Worm (Caenorhabditis elegans) whole organism, L1 larva: ENCODE measurements around the gene F46G11.4.
A peak's percentile ranks its signal among the peaks of the same experiment; 100 is the strongest.

Source experiments
- C04F5.9 ChIP-seq: sonication (generic microtip); optimal IDR thresholded peaks from 2 replicates; lab custom pipeline; 2016; ENCODE audit warnings: missing genetic modification characterization, missing compliant biosample characterization
- C16A3.4 ChIP-seq: fragments of 150-350 bp; optimal IDR thresholded peaks from 2 replicates; lab custom pipeline; 2014; ENCODE audit warnings: missing biosample characterization, missing genetic modification characterization
- alr-1 ChIP-seq: fragments of 200-800 bp; sonication (Bioruptor generic); optimal IDR thresholded peaks from 2 replicates; lab custom pipeline; 2018; ENCODE audit warnings: borderline replicate concordance, mild to moderate bottlenecking, missing genetic modification characterization, missing compliant biosample characterization
- ama-1 ChIP-seq: fragments of 150-350 bp; optimal IDR thresholded peaks from 2 replicates; lab custom pipeline; 2014
- blmp-1 ChIP-seq: fragments of 150-350 bp; optimal IDR thresholded peaks from 2 replicates; lab custom pipeline; 2014; ENCODE audit warnings: missing biosample characterization, missing genetic modification characterization
- ceh-88 ChIP-seq: fragments of 200-800 bp; sonication (Bioruptor generic); IDR thresholded peaks from 2 replicates; pipeline ENCODE4 v1.3.6; 2022; ENCODE audit warnings: missing genetic modification characterization, missing compliant biosample characterization
- dpl-1 ChIP-seq, 3 experiments: fragments of 150-350 bp in 2 of 3; sonication (generic microtip) in 1 of 3; optimal IDR thresholded peaks; 2 replicates each; lab custom pipeline; 2014 to 2017; ENCODE audit warnings: missing biosample characterization in 3 of 3, missing genetic modification characterization in 3 of 3, missing genetic modification reagents in 3 of 3
- dsc-1 ChIP-seq: sonication (generic microtip); optimal IDR thresholded peaks from 2 replicates; lab custom pipeline; 2016; ENCODE audit warnings: mild to moderate bottlenecking, missing genetic modification characterization, missing compliant biosample characterization
- efl-1 ChIP-seq, 4 experiments: fragments of 150-350 bp; optimal IDR thresholded peaks in 3 of 4; peaks in 1 of 4; 1 replicate in 1 of 4; 2 replicates in 3 of 4; lab custom pipeline; 2014; ENCODE audit warnings: missing biosample characterization in 2 of 4, missing genetic modification characterization in 2 of 4, missing genetic modification reagents in 2 of 4
- efl-3 ChIP-seq: fragments of 200-800 bp; sonication (Bioruptor generic); optimal IDR thresholded peaks from 2 replicates; lab custom pipeline; 2018; ENCODE audit warnings: mild to moderate bottlenecking, missing genetic modification characterization, missing compliant biosample characterization
- egl-27 ChIP-seq, 2 experiments: fragments of 150-350 bp in 1 of 2; sonication (generic microtip); optimal IDR thresholded peaks; 3 replicates each; lab custom pipeline; 2017 to 2018; ENCODE audit warnings: missing biosample characterization in 2 of 2, missing genetic modification characterization in 2 of 2, missing genetic modification reagents in 2 of 2
- elt-2 ChIP-seq: sonication (generic microtip); optimal IDR thresholded peaks from 2 replicates; lab custom pipeline; 2016; ENCODE audit warnings: missing genetic modification characterization, mild to moderate bottlenecking, inconsistent platforms, missing compliant biosample characterization, missing genetic modification reagents
- elt-3 ChIP-seq, 6 experiments: fragments of 150-350 bp in 1 of 6; sonication (generic microtip); optimal IDR thresholded peaks; 2 replicates each; lab custom pipeline; 2017 to 2018; ENCODE audit warnings: missing biosample characterization in 6 of 6, missing genetic modification characterization in 6 of 6, inconsistent platforms in 1 of 6
- ets-5 ChIP-seq: fragments of 200-800 bp; sonication (Bioruptor generic); IDR thresholded peaks from 2 replicates; pipeline ENCODE4 v1.3.6; 2022; ENCODE audit warnings: missing genetic modification characterization, missing compliant biosample characterization
- fkh-10 ChIP-seq: sonication (generic microtip); optimal IDR thresholded peaks from 2 replicates; lab custom pipeline; 2017; ENCODE audit warnings: missing biosample characterization, missing genetic modification reagents, missing genetic modification characterization
- fkh-4 ChIP-seq: sonication (generic microtip); optimal IDR thresholded peaks from 2 replicates; lab custom pipeline; 2016; ENCODE audit warnings: missing compliant biosample characterization, missing genetic modification characterization, borderline replicate concordance
- fos-1 ChIP-seq: fragments of 150-350 bp; optimal IDR thresholded peaks from 2 replicates; lab custom pipeline; 2014; ENCODE audit warnings: missing biosample characterization, missing genetic modification characterization
- grh-1 ChIP-seq: fragments of 200-800 bp; sonication (Bioruptor generic); IDR thresholded peaks from 2 replicates; pipeline ENCODE4 v1.3.6; 2022; ENCODE audit warnings: missing genetic modification reagents, missing genetic modification characterization, missing compliant biosample characterization
- hlh-4 ChIP-seq: sonication (generic microtip); optimal IDR thresholded peaks from 2 replicates; lab custom pipeline; 2016; ENCODE audit warnings: mild to moderate bottlenecking, missing genetic modification characterization, missing compliant biosample characterization
- irx-1 ChIP-seq: sonication (generic microtip); optimal IDR thresholded peaks from 2 replicates; lab custom pipeline; 2016; ENCODE audit warnings: missing genetic modification characterization, missing compliant biosample characterization
- isw-1 ChIP-seq: fragments of 200-800 bp; sonication (Bioruptor generic); IDR thresholded peaks from 2 replicates; pipeline ENCODE4 v1.3.6; 2022; ENCODE audit warnings: missing genetic modification characterization, missing compliant biosample characterization
- jun-1 ChIP-seq: fragments of 150-350 bp; optimal IDR thresholded peaks from 2 replicates; lab custom pipeline; 2014; ENCODE audit warnings: missing biosample characterization, missing genetic modification reagents, missing genetic modification characterization
- lin-13 ChIP-seq: fragments of 150-350 bp; optimal IDR thresholded peaks from 2 replicates; lab custom pipeline; 2014; ENCODE audit warnings: missing biosample characterization, missing genetic modification reagents, missing genetic modification characterization
- lin-14 ChIP-seq: fragments of 200-800 bp; sonication (Bioruptor generic); optimal IDR thresholded peaks from 2 replicates; lab custom pipeline; 2018; ENCODE audit warnings: mild to moderate bottlenecking, missing genetic modification characterization, moderate library complexity, missing compliant biosample characterization
- lin-15B ChIP-seq: fragments of 150-350 bp; sonication (generic microtip); optimal IDR thresholded peaks from 3 replicates; lab custom pipeline; 2014; ENCODE audit warnings: missing biosample characterization, missing genetic modification characterization
- mab-9 ChIP-seq: fragments of 200-800 bp; sonication (Bioruptor generic); IDR thresholded peaks from 2 replicates; pipeline ENCODE4 v1.3.6; 2022; ENCODE audit warnings: missing genetic modification reagents, missing genetic modification characterization, missing compliant biosample characterization
- mdl-1 ChIP-seq, 2 experiments: fragments of 150-350 bp; optimal IDR thresholded peaks; 2 replicates each; lab custom pipeline; 2014 to 2017; ENCODE audit warnings: missing biosample characterization in 2 of 2, missing genetic modification characterization in 2 of 2, inconsistent platforms in 1 of 2
- mef-2 ChIP-seq: fragments of 150-350 bp; optimal IDR thresholded peaks from 2 replicates; lab custom pipeline; 2014; ENCODE audit warnings: missing biosample characterization, missing genetic modification characterization
- mep-1 ChIP-seq: fragments of 150-350 bp; optimal IDR thresholded peaks from 2 replicates; lab custom pipeline; 2014; ENCODE audit warnings: missing biosample characterization, missing genetic modification characterization
- nhr-11 ChIP-seq: fragments of 150-350 bp; optimal IDR thresholded peaks from 2 replicates; lab custom pipeline; 2014; ENCODE audit warnings: missing biosample characterization, missing genetic modification characterization
- nhr-19 ChIP-seq: fragments of 200-800 bp; sonication (Bioruptor generic); conservative IDR thresholded peaks from 2 replicates; pipeline ENCODE4 v1.3.6; 2022; ENCODE audit warnings: missing genetic modification characterization, missing compliant biosample characterization
- nhr-20 ChIP-seq: sonication (generic microtip); optimal IDR thresholded peaks from 2 replicates; lab custom pipeline; 2016; ENCODE audit warnings: mild to moderate bottlenecking, missing genetic modification characterization, missing compliant biosample characterization
- nhr-47 ChIP-seq: sonication (generic microtip); optimal IDR thresholded peaks from 2 replicates; lab custom pipeline; 2016; ENCODE audit warnings: mild to moderate bottlenecking, missing genetic modification characterization, moderate library complexity, missing compliant biosample characterization
- nhr-76 ChIP-seq: sonication (generic microtip); optimal IDR thresholded peaks from 2 replicates; lab custom pipeline; 2017; ENCODE audit warnings: missing biosample characterization, missing genetic modification characterization
- nhr-84 ChIP-seq: sonication (generic microtip); optimal IDR thresholded peaks from 2 replicates; lab custom pipeline; 2017; ENCODE audit warnings: missing biosample characterization, missing genetic modification characterization
- nhr-85 ChIP-seq: sonication (generic microtip); peaks from one replicate; lab custom pipeline; 2016; ENCODE audit warnings: missing genetic modification characterization, inconsistent platforms, missing compliant biosample characterization
- nhr-90 ChIP-seq: sonication (generic microtip); optimal IDR thresholded peaks from 2 replicates; lab custom pipeline; 2016; ENCODE audit warnings: mild to moderate bottlenecking, missing genetic modification characterization, missing compliant biosample characterization; ENCODE audit not compliant: poor library complexity
- pax-3 ChIP-seq: fragments of 200-800 bp; sonication (Bioruptor generic); optimal IDR thresholded peaks from 2 replicates; lab custom pipeline; 2018; ENCODE audit warnings: mild to moderate bottlenecking, missing genetic modification characterization, moderate library complexity, missing compliant biosample characterization
- skn-1 ChIP-seq: fragments of 150-350 bp; optimal IDR thresholded peaks from 2 replicates; lab custom pipeline; 2014; ENCODE audit warnings: missing biosample characterization, missing genetic modification characterization
- sptf-1 ChIP-seq: fragments of 150-350 bp; optimal IDR thresholded peaks from 2 replicates; lab custom pipeline; 2014; ENCODE audit warnings: missing biosample characterization, missing genetic modification characterization
- sup-37 ChIP-seq: fragments of 200-800 bp; sonication (Bioruptor generic); optimal IDR thresholded peaks from 2 replicates; lab custom pipeline; 2018; ENCODE audit warnings: mild to moderate bottlenecking, missing genetic modification characterization, missing compliant biosample characterization
- swsn-7 ChIP-seq: sonication (generic microtip); optimal IDR thresholded peaks from 2 replicates; lab custom pipeline; 2016; ENCODE audit warnings: missing genetic modification characterization, missing compliant biosample characterization
- tlp-1 ChIP-seq: fragments of 150-350 bp; optimal IDR thresholded peaks from 2 replicates; lab custom pipeline; 2014; ENCODE audit warnings: missing biosample characterization, missing genetic modification characterization
- unc-130 ChIP-seq: fragments of 150-350 bp; optimal IDR thresholded peaks from 2 replicates; lab custom pipeline; 2017; ENCODE audit warnings: missing biosample characterization, missing genetic modification characterization, inconsistent platforms
- unc-30 ChIP-seq: sonication (generic microtip); optimal IDR thresholded peaks from 2 replicates; lab custom pipeline; 2017; ENCODE audit warnings: missing biosample characterization, missing genetic modification characterization
- unc-62 ChIP-seq: fragments of 150-350 bp; optimal IDR thresholded peaks from 2 replicates; lab custom pipeline; 2014; ENCODE audit warnings: missing biosample characterization, missing genetic modification reagents, missing genetic modification characterization
- unc-86 ChIP-seq: sonication (generic microtip); optimal IDR thresholded peaks from 2 replicates; lab custom pipeline; 2016; ENCODE audit warnings: missing genetic modification characterization, missing compliant biosample characterization
- unc-98 ChIP-seq: fragments of 200-800 bp; sonication (Bioruptor generic); IDR thresholded peaks from 2 replicates; pipeline ENCODE4 v1.3.6; 2022; ENCODE audit warnings: missing genetic modification characterization, missing compliant biosample characterization
- vab-15 ChIP-seq: sonication (generic microtip); optimal IDR thresholded peaks from 2 replicates; lab custom pipeline; 2017; ENCODE audit warnings: missing genotype, mild to moderate bottlenecking, missing genetic modification characterization, missing compliant biosample characterization
- xbp-1 ChIP-seq: sonication (generic microtip); optimal IDR thresholded peaks from 2 replicates; lab custom pipeline; 2016; ENCODE audit warnings: missing genetic modification characterization, missing compliant biosample characterization

Gene F46G11.4

ce11 chrX:5802582-5802981 is 4.0 kb upstream of the F46G11.4 start:
- TF ChIP-seq lin-14 (GFP tag; lab: Kevin White, UChicago) (peak; percentile 41), hlh-4 (tag; lab: Kevin White, UChicago) (no peak), unc-86 (tag; lab: Kevin White, UChicago) (peak; percentile 39)

- peak; percentile 88 for TF ChIP-seq jun-1 (tag; lab: Kevin White, UChicago)
- TF ChIP-seq nhr-20 (tag; lab: Kevin White, UChicago), result peak; percentile 93
- peak; percentile 81 for TF ChIP-seq sup-37 (GFP tag; lab: Kevin White, UChicago)
- TF ChIP-seq unc-98, result peak; percentile 55
- peak; percentile 89 for TF ChIP-seq xbp-1 (tag; lab: Kevin White, UChicago)
- TF ChIP-seq C16A3.4, result peak; percentile 87
- peak; percentile 88 for TF ChIP-seq irx-1 (tag; lab: Kevin White, UChicago)
- TF ChIP-seq grh-1 (GFP tag; lab: Robert Waterston, UW), result peak; percentile 70
- TF ChIP-seq unc-86 (tag; lab: Kevin White, UChicago), result peak; percentile 76
- no peak for TF ChIP-seq lin-15B
- TF ChIP-seq elt-3 (tag; optimal IDR thresholded peaks at IDR 0.05; lab: Kevin White, UChicago), result peak in 3 of 6 experiments; percentile 33 to 87 (median 80)
- TF ChIP-seq nhr-90 (tag; lab: Kevin White, UChicago), result peak; percentile 94
- no peak for TF ChIP-seq egl-27 (tag; optimal IDR thresholded peaks at IDR 0.05; lab: Kevin White, UChicago)
- peak; percentile 19 for TF ChIP-seq fkh-10 (GFP tag; lab: Kevin White, UChicago)
- TF ChIP-seq pax-3 (tag; lab: Kevin White, UChicago), result peak; percentile 82
- peak; percentile 93 for TF ChIP-seq swsn-7 (tag; lab: Kevin White, UChicago)
- peak; percentile 44 for TF ChIP-seq hlh-4 (tag; lab: Kevin White, UChicago)
- peak; percentile 61 for TF ChIP-seq blmp-1 (tag; lab: Kevin White, UChicago)
- TF ChIP-seq unc-130 (tag; lab: Kevin White, UChicago), result no peak
- peak; percentile 74 for TF ChIP-seq skn-1
- peak in 1 of 2 experiments; percentile 82 for TF ChIP-seq mdl-1 (tag; optimal IDR thresholded peaks at IDR 0.05; lab: Kevin White, UChicago)
- no peak for TF ChIP-seq nhr-84
- TF ChIP-seq C04F5.9 (tag; lab: Kevin White, UChicago), result peak; percentile 45
- no peak for TF ChIP-seq nhr-11 (tag; lab: Kevin White, UChicago)
- peak; percentile 55 for TF ChIP-seq lin-13 (GFP tag; lab: Kevin White, UChicago)
- TF ChIP-seq alr-1 (tag; lab: Kevin White, UChicago), result no peak
- peak; percentile 91 for TF ChIP-seq nhr-19 (GFP tag; lab: Robert Waterston, UW)
- TF ChIP-seq mab-9 (GFP tag; lab: Robert Waterston, UW), result peak; percentile 77; the same call in 1 of the 2 replicates
- TF ChIP-seq vab-15, result peak; percentile 60
- TF ChIP-seq dpl-1 (GFP tag; optimal IDR thresholded peaks at IDR 0.05; lab: Kevin White, UChicago), result peak in 2 of 3 experiments; percentile 32 to 54
- TF ChIP-seq fos-1 (tag; lab: Kevin White, UChicago), result peak; percentile 82
- peak; percentile 92 for TF ChIP-seq nhr-47 (tag; lab: Kevin White, UChicago)
- no peak for TF ChIP-seq unc-30 (tag; lab: Kevin White, UChicago)
- TF ChIP-seq mep-1 (tag; lab: Kevin White, UChicago), result peak; percentile 93
- TF ChIP-seq dsc-1, result peak; percentile 95
- no peak for TF ChIP-seq ama-1 (lab: Kevin White, UChicago)
- peak; percentile 29 for TF ChIP-seq fkh-4
- TF ChIP-seq elt-2 (tag; lab: Kevin White, UChicago), result peak; percentile 74
- peak; percentile 54 to 58 for TF ChIP-seq efl-1 (optimal IDR thresholded peaks at IDR 0.05; lab: Kevin White, UChicago)
- TF ChIP-seq efl-1 (GFP tag; optimal IDR thresholded peaks at IDR 0.05 in 1 of 2; lab: Kevin White, UChicago), result peak; percentile 26 to 95
- peak; percentile 75 for TF ChIP-seq nhr-76 (tag; lab: Kevin White, UChicago)
- TF ChIP-seq mef-2 (tag; lab: Kevin White, UChicago), result peak; percentile 4
- TF ChIP-seq unc-62 (GFP tag; lab: Kevin White, UChicago), result no peak
- no peak for TF ChIP-seq tlp-1 (tag; lab: Kevin White, UChicago)
- no peak for TF ChIP-seq ets-5 (GFP tag; lab: Robert Waterston, UW)
- peak; percentile 80; the same call in 1 of the 2 replicates for TF ChIP-seq ceh-88
- TF ChIP-seq nhr-85, result peak; percentile 91
- no peak for TF ChIP-seq efl-3
- peak; percentile 60 for TF ChIP-seq isw-1
- no peak for TF ChIP-seq sptf-1 (tag; lab: Kevin White, UChicago)
Observed at ce11 chrX:5801156-5801592, 2.6 kb upstream of the F46G11.4 start.
